Fruit fly (Drosophila melanogaster) Kc167 (cell line): ENCODE measurements around the gene CG1835.

Experiments used
- Myc ChIP-seq: fragments of >200 bp; optimal IDR thresholded peaks from 2 replicates; lab custom pipeline; 2017; ENCODE audit warnings: missing external identifiers
- Sin3A ChIP-seq: fragments of >200 bp; optimal IDR thresholded peaks from 2 replicates; lab custom pipeline; 2018; ENCODE audit warnings: missing external identifiers
- h ChIP-seq: fragments of >200 bp; optimal IDR thresholded peaks from 3 replicates; lab custom pipeline; 2018; ENCODE audit warnings: missing external identifiers
- insv ChIP-seq: fragments of >200 bp; optimal IDR thresholded peaks from 3 replicates; lab custom pipeline; 2018; ENCODE audit warnings: missing external identifiers
- psq ChIP-seq: fragments of >200 bp; optimal IDR thresholded peaks from 2 replicates; lab custom pipeline; 2017; ENCODE audit warnings: missing external identifiers

dm6 chrX:20612979-20613378 is 48.7 kb upstream of the CG1835 start:
- TF ChIP-seq psq (lab: Kevin White, UChicago) = no peak
- TF ChIP-seq Myc (lab: Kevin White, UChicago) = no peak
- TF ChIP-seq h (lab: Kevin White, UChicago) = no peak
- TF ChIP-seq insv = no peak
- TF ChIP-seq Sin3A = no peak
